Worm (Caenorhabditis elegans) whole organism, L1 larva: ENCODE data around the gene grd-16.

Source experiments
- F16B12.6 ChIP-seq: fragments of 150-350 bp; optimal IDR thresholded peaks from 2 replicates; lab custom pipeline; 2014; ENCODE audit warnings: missing biosample characterization, missing genetic modification characterization
- Y116A8C.19 ChIP-seq: sonication (generic microtip); optimal IDR thresholded peaks from 2 replicates; lab custom pipeline; 2016; ENCODE audit warnings: missing compliant biosample characterization, missing genetic modification characterization, borderline replicate concordance
- aha-1 ChIP-seq: fragments of 150-350 bp; optimal IDR thresholded peaks from 2 replicates; lab custom pipeline; 2014; ENCODE audit warnings: missing biosample characterization, missing genetic modification characterization
- ama-1 ChIP-seq: fragments of 150-350 bp; optimal IDR thresholded peaks from 2 replicates; lab custom pipeline; 2014
- blmp-1 ChIP-seq: fragments of 150-350 bp; optimal IDR thresholded peaks from 2 replicates; lab custom pipeline; 2014; ENCODE audit warnings: missing biosample characterization, missing genetic modification characterization
- ceh-82 ChIP-seq, 3 experiments: fragments of 150-350 bp in 1 of 3; sonication (generic microtip) in 2 of 3; optimal IDR thresholded peaks; 2 replicates each; lab custom pipeline; 2014 to 2017; ENCODE audit warnings: missing biosample characterization in 3 of 3, missing genetic modification characterization in 3 of 3
- ceh-88 ChIP-seq: fragments of 200-800 bp; sonication (Bioruptor generic); IDR thresholded peaks from 2 replicates; pipeline ENCODE4 v1.3.6; 2022; ENCODE audit warnings: missing genetic modification characterization, missing compliant biosample characterization
- ces-1 ChIP-seq: fragments of 150-350 bp; optimal IDR thresholded peaks from 2 replicates; lab custom pipeline; 2014; ENCODE audit warnings: missing biosample characterization, missing genetic modification reagents, missing genetic modification characterization
- dpl-1 ChIP-seq, 3 experiments: fragments of 150-350 bp in 2 of 3; sonication (generic microtip) in 1 of 3; optimal IDR thresholded peaks; 2 replicates each; lab custom pipeline; 2014 to 2017; ENCODE audit warnings: missing biosample characterization in 3 of 3, missing genetic modification characterization in 3 of 3, missing genetic modification reagents in 3 of 3
- dsc-1 ChIP-seq: sonication (generic microtip); optimal IDR thresholded peaks from 2 replicates; lab custom pipeline; 2016; ENCODE audit warnings: mild to moderate bottlenecking, missing genetic modification characterization, missing compliant biosample characterization
- elt-3 ChIP-seq, 6 experiments: fragments of 150-350 bp in 1 of 6; sonication (generic microtip); optimal IDR thresholded peaks; 2 replicates each; lab custom pipeline; 2017 to 2018; ENCODE audit warnings: missing biosample characterization in 6 of 6, missing genetic modification characterization in 6 of 6, inconsistent platforms in 1 of 6
- ets-5 ChIP-seq: fragments of 200-800 bp; sonication (Bioruptor generic); IDR thresholded peaks from 2 replicates; pipeline ENCODE4 v1.3.6; 2022; ENCODE audit warnings: missing genetic modification characterization, missing compliant biosample characterization
- grh-1 ChIP-seq: fragments of 200-800 bp; sonication (Bioruptor generic); IDR thresholded peaks from 2 replicates; pipeline ENCODE4 v1.3.6; 2022; ENCODE audit warnings: missing genetic modification reagents, missing genetic modification characterization, missing compliant biosample characterization
- hlh-17 ChIP-seq: fragments of 200-800 bp; sonication (Bioruptor generic); optimal IDR thresholded peaks from 2 replicates; lab custom pipeline; 2018; ENCODE audit warnings: missing genetic modification characterization, mild to moderate bottlenecking, missing compliant biosample characterization, moderate library complexity, borderline replicate concordance
- hlh-4 ChIP-seq: sonication (generic microtip); optimal IDR thresholded peaks from 2 replicates; lab custom pipeline; 2016; ENCODE audit warnings: mild to moderate bottlenecking, missing genetic modification characterization, missing compliant biosample characterization
- isw-1 ChIP-seq: fragments of 200-800 bp; sonication (Bioruptor generic); IDR thresholded peaks from 2 replicates; pipeline ENCODE4 v1.3.6; 2022; ENCODE audit warnings: missing genetic modification characterization, missing compliant biosample characterization
- jun-1 ChIP-seq: fragments of 150-350 bp; optimal IDR thresholded peaks from 2 replicates; lab custom pipeline; 2014; ENCODE audit warnings: missing biosample characterization, missing genetic modification reagents, missing genetic modification characterization
- lin-13 ChIP-seq: fragments of 150-350 bp; optimal IDR thresholded peaks from 2 replicates; lab custom pipeline; 2014; ENCODE audit warnings: missing biosample characterization, missing genetic modification reagents, missing genetic modification characterization
- lin-14 ChIP-seq: fragments of 200-800 bp; sonication (Bioruptor generic); optimal IDR thresholded peaks from 2 replicates; lab custom pipeline; 2018; ENCODE audit warnings: mild to moderate bottlenecking, missing genetic modification characterization, moderate library complexity, missing compliant biosample characterization
- lin-35 ChIP-seq, 2 experiments: fragments of 150-350 bp; optimal IDR thresholded peaks; 2 replicates each; lab custom pipeline; 2014; ENCODE audit warnings: missing biosample characterization in 2 of 2, missing genetic modification characterization in 2 of 2, missing genetic modification reagents in 2 of 2
- lir-3 ChIP-seq: sonication (generic microtip); optimal IDR thresholded peaks from 2 replicates; lab custom pipeline; 2016; ENCODE audit warnings: mild to moderate bottlenecking, missing genetic modification characterization, moderate library complexity, missing compliant biosample characterization; ENCODE audit not compliant: poor library complexity
- lsy-2 ChIP-seq, 2 experiments: fragments of 150-350 bp; optimal IDR thresholded peaks; 2 replicates each; lab custom pipeline; 2014; ENCODE audit warnings: missing biosample characterization in 2 of 2, missing genetic modification characterization in 2 of 2
- mab-9 ChIP-seq: fragments of 200-800 bp; sonication (Bioruptor generic); IDR thresholded peaks from 2 replicates; pipeline ENCODE4 v1.3.6; 2022; ENCODE audit warnings: missing genetic modification reagents, missing genetic modification characterization, missing compliant biosample characterization
- mef-2 ChIP-seq: fragments of 150-350 bp; optimal IDR thresholded peaks from 2 replicates; lab custom pipeline; 2014; ENCODE audit warnings: missing biosample characterization, missing genetic modification characterization
- mep-1 ChIP-seq: fragments of 150-350 bp; optimal IDR thresholded peaks from 2 replicates; lab custom pipeline; 2014; ENCODE audit warnings: missing biosample characterization, missing genetic modification characterization
- nhr-11 ChIP-seq: fragments of 150-350 bp; optimal IDR thresholded peaks from 2 replicates; lab custom pipeline; 2014; ENCODE audit warnings: missing biosample characterization, missing genetic modification characterization
- nhr-28 ChIP-seq: fragments of 150-350 bp; optimal IDR thresholded peaks from 2 replicates; lab custom pipeline; 2014; ENCODE audit warnings: missing biosample characterization, missing genetic modification characterization
- nhr-47 ChIP-seq: sonication (generic microtip); optimal IDR thresholded peaks from 2 replicates; lab custom pipeline; 2016; ENCODE audit warnings: mild to moderate bottlenecking, missing genetic modification characterization, moderate library complexity, missing compliant biosample characterization
- nhr-76 ChIP-seq: sonication (generic microtip); optimal IDR thresholded peaks from 2 replicates; lab custom pipeline; 2017; ENCODE audit warnings: missing biosample characterization, missing genetic modification characterization
- nhr-77 ChIP-seq: fragments of 150-350 bp; optimal IDR thresholded peaks from 2 replicates; lab custom pipeline; 2014; ENCODE audit warnings: missing biosample characterization, missing genetic modification characterization
- nhr-85 ChIP-seq: sonication (generic microtip); peaks from one replicate; lab custom pipeline; 2016; ENCODE audit warnings: missing genetic modification characterization, inconsistent platforms, missing compliant biosample characterization
- pag-3 ChIP-seq: sonication (generic microtip); optimal IDR thresholded peaks from 2 replicates; lab custom pipeline; 2017; ENCODE audit warnings: missing genetic modification characterization, mild to moderate bottlenecking, missing compliant biosample characterization, antibody characterized with exemption, borderline replicate concordance; ENCODE audit not compliant: insufficient read depth
- rnt-1 ChIP-seq: sonication (generic microtip); optimal IDR thresholded peaks from 2 replicates; lab custom pipeline; 2016; ENCODE audit warnings: mild to moderate bottlenecking, missing genetic modification characterization, moderate library complexity, missing compliant biosample characterization
- snpc-4 ChIP-seq: fragments of 150-350 bp; optimal IDR thresholded peaks from 2 replicates; lab custom pipeline; 2014; ENCODE audit warnings: missing biosample characterization, missing genetic modification characterization
- snu-23 ChIP-seq: sonication (generic microtip); optimal IDR thresholded peaks from 2 replicates; lab custom pipeline; 2016; ENCODE audit warnings: missing genetic modification characterization, missing compliant biosample characterization
- sptf-1 ChIP-seq: fragments of 150-350 bp; optimal IDR thresholded peaks from 2 replicates; lab custom pipeline; 2014; ENCODE audit warnings: missing biosample characterization, missing genetic modification characterization
- sup-37 ChIP-seq: fragments of 200-800 bp; sonication (Bioruptor generic); optimal IDR thresholded peaks from 2 replicates; lab custom pipeline; 2018; ENCODE audit warnings: mild to moderate bottlenecking, missing genetic modification characterization, missing compliant biosample characterization
- unc-130 ChIP-seq: fragments of 150-350 bp; optimal IDR thresholded peaks from 2 replicates; lab custom pipeline; 2017; ENCODE audit warnings: missing biosample characterization, missing genetic modification characterization, inconsistent platforms
- ztf-11 ChIP-seq, 2 experiments: sonication (generic microtip); optimal IDR thresholded peaks; 2 replicates each; lab custom pipeline; 2016 to 2017; ENCODE audit warnings: missing genetic modification characterization in 2 of 2, missing biosample characterization in 1 of 2, missing compliant biosample characterization in 1 of 2

The grd-16 gene

DNA sequence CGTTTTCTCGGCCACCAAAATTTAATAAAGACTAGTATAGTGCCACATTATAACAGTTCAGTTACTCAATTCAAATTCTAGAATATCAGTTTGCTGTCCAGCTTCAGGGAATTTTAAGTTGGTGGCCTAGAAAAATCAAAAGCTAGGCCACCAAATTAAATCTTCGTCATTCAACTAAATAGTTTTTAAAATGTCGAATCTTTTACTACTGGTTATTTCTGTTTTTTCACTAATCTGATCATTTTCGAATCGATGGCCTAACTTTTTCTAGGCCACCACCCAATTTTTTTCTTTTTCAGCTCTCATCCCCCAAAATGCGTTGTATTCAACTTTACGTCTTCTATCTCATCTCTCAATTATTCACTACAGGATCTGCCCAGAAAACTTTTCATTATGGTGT, at the start of gene grd-16:
TSS of gene grd-16 (plus strand) at position 301 of the 400 bp plus-strand sequence.
- no peak for TF ChIP-seq ceh-82 (tag; optimal IDR thresholded peaks at IDR 0.05; lab: Kevin White, UChicago)
- no peak for TF ChIP-seq nhr-28 (tag; lab: Kevin White, UChicago)
- no peak for TF ChIP-seq ets-5 (GFP tag; lab: Robert Waterston, UW)
- no peak for TF ChIP-seq nhr-85 (tag; lab: Kevin White, UChicago)
- no peak for TF ChIP-seq unc-130 (tag; lab: Kevin White, UChicago)
- no peak for TF ChIP-seq grh-1
- no peak for TF ChIP-seq mab-9 (GFP tag; lab: Robert Waterston, UW)
- TF ChIP-seq ces-1 (GFP tag; lab: Kevin White, UChicago): no peak
- TF ChIP-seq lin-35 (GFP tag; optimal IDR thresholded peaks at IDR 0.05; lab: Kevin White, UChicago): no peak
- no peak for TF ChIP-seq sup-37 (GFP tag; lab: Kevin White, UChicago)
- TF ChIP-seq nhr-76 (tag; lab: Kevin White, UChicago): no peak
- no peak for TF ChIP-seq F16B12.6 (tag; lab: Kevin White, UChicago)
- no peak for TF ChIP-seq lin-14 (GFP tag; lab: Kevin White, UChicago)
- TF ChIP-seq nhr-11: no peak
- no peak for TF ChIP-seq blmp-1 (tag; lab: Kevin White, UChicago)
- TF ChIP-seq mep-1 (tag; lab: Kevin White, UChicago): no peak

DNA sequence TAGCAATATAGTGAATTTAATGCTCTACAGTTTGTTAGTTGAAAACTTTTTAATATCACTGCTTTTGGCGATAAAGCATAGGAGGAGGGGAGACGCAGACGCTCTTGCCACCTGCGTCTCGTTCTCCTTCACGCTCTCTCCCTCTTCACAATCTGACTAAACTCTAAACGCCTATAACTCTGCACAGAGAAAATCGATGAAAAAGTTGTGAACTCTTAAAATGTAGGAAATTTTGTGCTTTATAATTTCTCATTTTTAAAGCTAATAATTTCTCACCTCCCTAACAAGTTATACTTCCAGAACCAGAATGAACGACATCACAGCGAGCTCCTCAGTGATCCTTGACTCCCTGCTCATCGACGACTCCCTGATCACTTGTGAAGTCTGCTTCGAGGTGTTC, 43.8 kb upstream of the grd-16 start, which contains the start of gene C45G7.4:
TSS of gene C45G7.4 (plus strand) at position 301 of the 400 bp plus-strand sequence.
- TF ChIP-seq aha-1 (tag; lab: Kevin White, UChicago): no peak
- no peak for TF ChIP-seq dpl-1 (GFP tag; optimal IDR thresholded peaks at IDR 0.05; lab: Kevin White, UChicago)
- no peak for TF ChIP-seq ceh-88 (GFP tag; lab: Robert Waterston, UW)
- no peak for TF ChIP-seq snpc-4
- no peak for TF ChIP-seq nhr-47 (tag; lab: Kevin White, UChicago)
- no peak for TF ChIP-seq Y116A8C.19
- no peak for TF ChIP-seq lsy-2 (tag; optimal IDR thresholded peaks at IDR 0.05; lab: Kevin White, UChicago)
- TF ChIP-seq pag-3 (tag; lab: Kevin White, UChicago): no peak
- no peak for TF ChIP-seq hlh-4 (tag; lab: Kevin White, UChicago)
- TF ChIP-seq lin-35 (GFP tag; optimal IDR thresholded peaks at IDR 0.05; lab: Kevin White, UChicago): no peak
- TF ChIP-seq elt-3 (tag; optimal IDR thresholded peaks at IDR 0.05; lab: Kevin White, UChicago): no peak
- TF ChIP-seq ztf-11 (tag; optimal IDR thresholded peaks at IDR 0.05; lab: Kevin White, UChicago): no peak
- no peak for TF ChIP-seq nhr-77 (tag; lab: Kevin White, UChicago)
- TF ChIP-seq mab-9 (GFP tag; lab: Robert Waterston, UW): no peak
- TF ChIP-seq jun-1: no peak
- TF ChIP-seq snu-23 (GFP tag; lab: Kevin White, UChicago): no peak

DNA sequence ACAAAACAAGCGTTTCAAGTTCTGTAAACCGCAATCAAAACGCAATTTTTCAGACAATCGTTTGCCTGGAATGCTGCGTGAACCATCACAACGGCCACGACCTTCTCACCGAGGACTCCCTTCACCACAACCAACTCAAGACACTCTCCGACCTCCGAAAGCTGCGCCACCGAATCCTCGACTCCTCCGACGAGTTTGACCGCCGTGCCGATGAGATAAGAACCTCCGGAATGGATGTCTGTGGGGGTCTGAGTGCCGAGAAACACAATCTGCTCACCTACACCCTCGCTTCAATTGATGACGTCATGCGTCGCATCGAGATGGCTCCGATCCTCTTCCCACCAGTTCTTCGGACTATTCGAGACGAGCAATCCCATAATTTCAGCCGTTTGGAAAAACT, 42.1 kb upstream of the grd-16 start:
- no peak for TF ChIP-seq rnt-1 (tag; lab: Kevin White, UChicago)
- no peak for TF ChIP-seq ama-1 (lab: Kevin White, UChicago)
- TF ChIP-seq lin-13 (GFP tag; lab: Kevin White, UChicago): no peak
- no peak for TF ChIP-seq hlh-4 (tag; lab: Kevin White, UChicago)
- no peak for TF ChIP-seq hlh-17
- TF ChIP-seq nhr-47 (tag; lab: Kevin White, UChicago): no peak
- no peak for TF ChIP-seq sptf-1 (tag; lab: Kevin White, UChicago)
- TF ChIP-seq dsc-1 (tag; lab: Kevin White, UChicago): no peak
- TF ChIP-seq mef-2: no peak
- no peak for TF ChIP-seq lir-3 (tag; lab: Kevin White, UChicago)
- TF ChIP-seq aha-1 (tag; lab: Kevin White, UChicago): no peak
- no peak for TF ChIP-seq isw-1 (GFP tag; lab: Robert Waterston, UW)
